Fruit fly (Drosophila melanogaster): ENCODE data around the gene CG32576.

- TF ChIP-seq fd96Ca (GFP tag; IDR thresholded peaks at IDR 0.05) (no peak), CG8301 (tag; optimal IDR thresholded peaks at IDR 0.05) (no peak), gl (tag; optimal IDR thresholded peaks at IDR 0.05) (no peak)
Measured at dm6 chrX:16244731-16245130, 43.6 kb downstream of the CG32576 start.
